Worm (Caenorhabditis elegans) whole organism, young adult: Measurements from ENCODE around the gene col-73.
A peak's percentile ranks its signal among the peaks of the same experiment; 100 is the strongest.

ENCODE experiments used
- B0035.1 ChIP-seq: sonication (generic microtip); optimal IDR thresholded peaks from 2 replicates; lab custom pipeline; 2016; ENCODE audit warnings: missing genetic modification characterization, mild to moderate bottlenecking, missing compliant biosample characterization, missing genotype, missing genetic modification reagents
- B0336.3 ChIP-seq: fragments of 200-800 bp; sonication (Bioruptor generic); IDR thresholded peaks from 2 replicates; pipeline ENCODE4 v1.3.6; 2022; ENCODE audit warnings: missing genetic modification characterization, missing compliant biosample characterization
- C06A6.2 ChIP-seq: fragments of 200-800 bp; sonication (Bioruptor generic); conservative IDR thresholded peaks from 2 replicates; pipeline ENCODE4 v1.3.6; 2022; ENCODE audit warnings: missing genetic modification characterization, missing compliant biosample characterization
- F10E7.11 ChIP-seq: sonication (generic microtip); optimal IDR thresholded peaks from 2 replicates; lab custom pipeline; 2017; ENCODE audit warnings: mild to moderate bottlenecking, missing genetic modification characterization, moderate library complexity, missing compliant biosample characterization
- F22D6.2 ChIP-seq: sonication (generic microtip); optimal IDR thresholded peaks from 2 replicates; lab custom pipeline; 2016; ENCODE audit warnings: mild to moderate bottlenecking, missing genetic modification characterization, missing compliant biosample characterization
- F33H1.4 ChIP-seq: fragments of 200-800 bp; sonication (Bioruptor generic); IDR thresholded peaks from 2 replicates; pipeline ENCODE4 v1.3.6; 2022; ENCODE audit warnings: missing genetic modification reagents, missing genetic modification characterization, missing compliant biosample characterization
- F37B4.10 ChIP-seq: fragments of 200-800 bp; sonication (Bioruptor generic); IDR thresholded peaks from 2 replicates; pipeline ENCODE4 v1.3.6; 2022; ENCODE audit warnings: missing genetic modification characterization, missing compliant biosample characterization
- F49E8.2 ChIP-seq: sonication (generic microtip); optimal IDR thresholded peaks from 3 replicates; lab custom pipeline; 2017; ENCODE audit warnings: missing genetic modification characterization, mild to moderate bottlenecking, missing compliant biosample characterization, antibody characterized with exemption, moderate library complexity; ENCODE audit not compliant: insufficient read depth
- F57A8.1 ChIP-seq: fragments of 200-800 bp; sonication (Bioruptor generic); optimal IDR thresholded peaks from 2 replicates; lab custom pipeline; 2018; ENCODE audit warnings: mild to moderate bottlenecking, missing genetic modification characterization, moderate library complexity, missing compliant biosample characterization
- F57C9.4 ChIP-seq: sonication (generic microtip); optimal IDR thresholded peaks from 2 replicates; lab custom pipeline; 2017; ENCODE audit warnings: mild to moderate bottlenecking, missing genetic modification characterization, missing compliant biosample characterization
- K12H6.12 ChIP-seq: fragments of 200-800 bp; sonication (Bioruptor generic); optimal IDR thresholded peaks from 2 replicates; lab custom pipeline; 2018; ENCODE audit warnings: mild to moderate bottlenecking, missing genetic modification characterization, missing compliant biosample characterization
- T26A5.8 ChIP-seq: sonication (generic microtip); optimal IDR thresholded peaks from 2 replicates; lab custom pipeline; 2016; ENCODE audit warnings: missing genetic modification characterization, missing compliant biosample characterization
- Y67H2A.10 ChIP-seq: fragments of 200-800 bp; sonication (Bioruptor generic); conservative IDR thresholded peaks from 2 replicates; pipeline ENCODE4 v1.3.6; 2022; ENCODE audit warnings: missing genetic modification reagents, missing genetic modification characterization, missing compliant biosample characterization
- Y79H2A.3 ChIP-seq: fragments of 200-800 bp; sonication (Bioruptor generic); conservative IDR thresholded peaks from 2 replicates; pipeline ENCODE4 v1.3.6; 2022; ENCODE audit warnings: missing genetic modification reagents, missing genetic modification characterization, missing compliant biosample characterization
- ZK185.1 ChIP-seq: sonication (generic microtip); optimal IDR thresholded peaks from 2 replicates; lab custom pipeline; 2016; ENCODE audit warnings: mild to moderate bottlenecking, missing genetic modification characterization, missing compliant biosample characterization; ENCODE audit not compliant: poor library complexity, severe bottlenecking
- akir-1 ChIP-seq: fragments of 200-800 bp; sonication (Bioruptor generic); optimal IDR thresholded peaks from 2 replicates; lab custom pipeline; 2018; ENCODE audit warnings: mild to moderate bottlenecking, missing genetic modification characterization, moderate library complexity, missing compliant biosample characterization
- ama-1 ChIP-seq, 3 experiments: fragments of 150-350 bp in 1 of 3; sonication (generic microtip) in 2 of 3; optimal IDR thresholded peaks; 2 replicates each; lab custom pipeline; 2014 to 2018; ENCODE audit warnings: missing biosample characterization in 2 of 3, missing genetic modification characterization in 2 of 3, missing genetic modification reagents in 2 of 3
- aptf-2 ChIP-seq: fragments of 200-800 bp; sonication (Bioruptor generic); conservative IDR thresholded peaks from 2 replicates; pipeline ENCODE4 v1.3.6; 2022; ENCODE audit warnings: missing genetic modification reagents, missing genetic modification characterization, missing compliant biosample characterization
- atf-7 ChIP-seq: sonication (generic microtip); optimal IDR thresholded peaks from 2 replicates; lab custom pipeline; 2017; ENCODE audit warnings: mild to moderate bottlenecking, missing genetic modification characterization, missing compliant biosample characterization
- ccch-3 ChIP-seq: fragments of 200-800 bp; sonication (Bioruptor generic); optimal IDR thresholded peaks from 2 replicates; lab custom pipeline; 2018; ENCODE audit warnings: mild to moderate bottlenecking, missing genetic modification characterization, missing compliant biosample characterization
- cebp-2 ChIP-seq: fragments of 200-800 bp; sonication (Bioruptor generic); IDR thresholded peaks from 2 replicates; pipeline ENCODE4 v1.3.6; 2022; ENCODE audit warnings: missing genetic modification characterization, missing compliant biosample characterization
- ceh-79 ChIP-seq: sonication (generic microtip); optimal IDR thresholded peaks from 2 replicates; lab custom pipeline; 2017; ENCODE audit warnings: mild to moderate bottlenecking, missing genetic modification characterization, missing compliant biosample characterization
- dpl-1 ChIP-seq: fragments of 150-350 bp; optimal IDR thresholded peaks from 2 replicates; lab custom pipeline; 2014; ENCODE audit warnings: missing biosample characterization, missing genetic modification reagents, missing genetic modification characterization
- efl-1 ChIP-seq: fragments of 150-350 bp; optimal IDR thresholded peaks from 2 replicates; lab custom pipeline; 2014; ENCODE audit warnings: missing biosample characterization, missing genetic modification reagents, missing genetic modification characterization
- egl-18 ChIP-seq: fragments of 200-800 bp; sonication (Bioruptor generic); IDR thresholded peaks from 2 replicates; pipeline ENCODE4 v1.3.6; 2022; ENCODE audit warnings: missing genetic modification reagents, missing genetic modification characterization, missing compliant biosample characterization
- ekl-4 ChIP-seq: fragments of 200-800 bp; sonication (Bioruptor generic); IDR thresholded peaks from 2 replicates; pipeline ENCODE4 v1.3.6; 2022; ENCODE audit warnings: missing genetic modification reagents, missing genetic modification characterization, missing compliant biosample characterization
- ets-4 ChIP-seq: fragments of 200-800 bp; sonication (Bioruptor generic); optimal IDR thresholded peaks from 2 replicates; lab custom pipeline; 2018; ENCODE audit warnings: mild to moderate bottlenecking, missing genetic modification characterization, missing compliant biosample characterization
- fkh-3 ChIP-seq: sonication (generic microtip); optimal IDR thresholded peaks from 2 replicates; lab custom pipeline; 2016; ENCODE audit warnings: mild to moderate bottlenecking, missing genetic modification characterization, missing compliant biosample characterization
- gei-17 ChIP-seq: fragments of 200-800 bp; sonication (Bioruptor generic); optimal IDR thresholded peaks from 2 replicates; lab custom pipeline; 2018; ENCODE audit warnings: mild to moderate bottlenecking, missing genetic modification characterization, missing compliant biosample characterization
- hlh-12 ChIP-seq: sonication (generic microtip); optimal IDR thresholded peaks from 2 replicates; lab custom pipeline; 2016; ENCODE audit warnings: missing genetic modification characterization, missing compliant biosample characterization
- hmg-1.2 ChIP-seq: fragments of 200-800 bp; sonication (Bioruptor generic); IDR thresholded peaks from 2 replicates; pipeline ENCODE4 v1.3.6; 2022; ENCODE audit warnings: missing genetic modification reagents, missing genetic modification characterization, missing compliant biosample characterization
- lin-54 ChIP-seq: fragments of 200-800 bp; sonication (Bioruptor generic); optimal IDR thresholded peaks from 2 replicates; lab custom pipeline; 2018; ENCODE audit warnings: mild to moderate bottlenecking, missing genetic modification characterization, missing compliant biosample characterization
- lsl-1 ChIP-seq: fragments of 200-800 bp; sonication (Bioruptor generic); optimal IDR thresholded peaks from 2 replicates; lab custom pipeline; 2018; ENCODE audit warnings: mild to moderate bottlenecking, missing genetic modification characterization, moderate library complexity, missing compliant biosample characterization
- lsy-27 ChIP-seq: sonication (generic microtip); optimal IDR thresholded peaks from 2 replicates; lab custom pipeline; 2017; ENCODE audit warnings: missing genetic modification characterization, mild to moderate bottlenecking, missing compliant biosample characterization, antibody characterized with exemption, missing genotype, borderline replicate concordance; ENCODE audit not compliant: insufficient read depth
- madf-3 ChIP-seq: fragments of 200-800 bp; sonication (Bioruptor generic); IDR thresholded peaks from 2 replicates; pipeline ENCODE4 v1.3.6; 2022; ENCODE audit warnings: missing genetic modification reagents, missing genetic modification characterization, missing compliant biosample characterization
- madf-6 ChIP-seq: fragments of 200-800 bp; sonication (Bioruptor generic); IDR thresholded peaks from 2 replicates; pipeline ENCODE4 v1.3.6; 2022; ENCODE audit warnings: missing genetic modification reagents, missing genetic modification characterization, missing compliant biosample characterization
- mes-4 ChIP-seq: sonication (generic microtip); optimal IDR thresholded peaks from 2 replicates; lab custom pipeline; 2016; ENCODE audit warnings: missing genotype, missing genetic modification characterization, missing compliant biosample characterization
- nfyb-1 ChIP-seq: fragments of 200-800 bp; sonication (Bioruptor generic); IDR thresholded peaks from 2 replicates; pipeline ENCODE4 v1.3.6; 2022; ENCODE audit warnings: missing genetic modification reagents, missing genetic modification characterization, missing compliant biosample characterization
- nhr-27 ChIP-seq: fragments of 200-800 bp; sonication (Bioruptor generic); optimal IDR thresholded peaks from 2 replicates; lab custom pipeline; 2018; ENCODE audit warnings: mild to moderate bottlenecking, missing genetic modification characterization, moderate library complexity, missing compliant biosample characterization
- nhr-80 ChIP-seq: sonication (generic microtip); optimal IDR thresholded peaks from 2 replicates; lab custom pipeline; 2016; ENCODE audit warnings: missing genetic modification characterization, missing compliant biosample characterization
- sdz-38 ChIP-seq: sonication (generic microtip); optimal IDR thresholded peaks from 2 replicates; lab custom pipeline; 2016; ENCODE audit warnings: missing genotype, missing genetic modification characterization, missing compliant biosample characterization
- somi-1 ChIP-seq: fragments of 200-800 bp; sonication (Bioruptor generic); optimal IDR thresholded peaks from 2 replicates; lab custom pipeline; 2018; ENCODE audit warnings: mild to moderate bottlenecking, missing genetic modification characterization, missing compliant biosample characterization
- tbx-9 ChIP-seq: sonication (generic microtip); optimal IDR thresholded peaks from 2 replicates; lab custom pipeline; 2016; ENCODE audit warnings: borderline replicate concordance, missing genetic modification characterization, inconsistent platforms, missing compliant biosample characterization
- tlf-1 ChIP-seq: fragments of 200-800 bp; sonication (Bioruptor generic); optimal IDR thresholded peaks from 2 replicates; lab custom pipeline; 2018; ENCODE audit warnings: mild to moderate bottlenecking, missing genetic modification characterization, missing compliant biosample characterization
- unc-130 ChIP-seq: sonication (generic microtip); optimal IDR thresholded peaks from 2 replicates; lab custom pipeline; 2016; ENCODE audit warnings: missing genetic modification reagents, missing genetic modification characterization, missing compliant biosample characterization
- zfh-2 ChIP-seq: fragments of 200-800 bp; sonication (Bioruptor generic); conservative IDR thresholded peaks from 2 replicates; pipeline ENCODE4 v1.3.6; 2022; ENCODE audit warnings: missing genetic modification reagents, missing genetic modification characterization, missing compliant biosample characterization
- zim-3 ChIP-seq: sonication (generic microtip); optimal IDR thresholded peaks from 2 replicates; lab custom pipeline; 2017; ENCODE audit warnings: mild to moderate bottlenecking, missing genetic modification characterization, moderate library complexity, missing compliant biosample characterization
- ztf-18 ChIP-seq: sonication (generic microtip); optimal IDR thresholded peaks from 2 replicates; lab custom pipeline; 2016; ENCODE audit warnings: missing genotype, mild to moderate bottlenecking, missing genetic modification characterization, missing compliant biosample characterization
- ztf-28 ChIP-seq: fragments of 200-800 bp; sonication (Bioruptor generic); IDR thresholded peaks from 2 replicates; pipeline ENCODE4 v1.3.6; 2022; ENCODE audit warnings: missing genetic modification reagents, missing genetic modification characterization, missing compliant biosample characterization

The col-73 gene

ce11 chrII:4857873-4858364 is 15.0 kb downstream of the col-73 start, which contains the start of gene F11G11.5 (continued):
- TF ChIP-seq F49E8.2 (tag; lab: Kevin White, UChicago) (no peak), F33H1.4 (GFP tag; lab: Robert Waterston, UW) (no peak), nfyb-1 (GFP tag; lab: Robert Waterston, UW) (peak; percentile 75; the same call in 1 of the 2 replicates), somi-1 (GFP tag; lab: Kevin White, UChicago) (no peak), aptf-2 (GFP tag; lab: Robert Waterston, UW) (no peak), ztf-18 (no peak), ets-4 (GFP tag; lab: Kevin White, UChicago) (no peak), F57C9.4 (tag; lab: Kevin White, UChicago) (no peak), K12H6.12 (tag; lab: Kevin White, UChicago) (no peak), dpl-1 (GFP tag; lab: Kevin White, UChicago) (no peak), nhr-80 (no peak), gei-17 (GFP tag; lab: Kevin White, UChicago) (no peak), sdz-38 (tag; lab: Kevin White, UChicago) (no peak), F22D6.2 (tag; lab: Kevin White, UChicago) (no peak), ztf-28 (GFP tag; lab: Robert Waterston, UW) (0 out of 2 replicates have a peak, but pooled peaks have one; percentile 16), nhr-27 (tag; lab: Kevin White, UChicago) (no peak), tlf-1 (GFP tag; lab: Kevin White, UChicago) (peak; percentile 16), akir-1 (GFP tag; lab: Kevin White, UChicago) (no peak), ekl-4 (GFP tag; lab: Robert Waterston, UW) (peak; percentile 35; the same call in 1 of the 2 replicates), T26A5.8 (tag; lab: Kevin White, UChicago) (no peak), hmg-1.2 (GFP tag; lab: Robert Waterston, UW) (0 out of 2 replicates have a peak, but pooled peaks have one; percentile 13), madf-3 (GFP tag; lab: Robert Waterston, UW) (0 out of 2 replicates have a peak, but pooled peaks have one; percentile 3), lsl-1 (GFP tag; lab: Kevin White, UChicago) (no peak), atf-7 (tag; lab: Kevin White, UChicago) (peak; percentile 8), egl-18 (no peak), lsy-27 (tag; lab: Kevin White, UChicago) (no peak), F10E7.11 (tag; lab: Kevin White, UChicago) (no peak), Y67H2A.10 (GFP tag; lab: Robert Waterston, UW) (no peak), lin-54 (GFP tag; lab: Kevin White, UChicago) (no peak), fkh-3 (peak; percentile 40), tbx-9 (no peak), Y79H2A.3 (GFP tag; lab: Robert Waterston, UW) (no peak), zim-3 (tag; lab: Kevin White, UChicago) (no peak), mes-4 (no peak), F57A8.1 (GFP tag; lab: Kevin White, UChicago) (no peak), B0035.1 (tag; lab: Kevin White, UChicago) (no peak), madf-6 (GFP tag; lab: Robert Waterston, UW) (0 out of 2 replicates have a peak, but pooled peaks have one; percentile 22), C06A6.2 (no peak), unc-130 (no peak), ceh-79 (tag; lab: Kevin White, UChicago) (no peak), B0336.3 (peak; percentile 59; the same call in 1 of the 2 replicates), hlh-12 (no peak), zfh-2 (peak; percentile 86), ZK185.1 (no peak), ama-1 (optimal IDR thresholded peaks at IDR 0.05; lab: Kevin White, UChicago) (peak; percentile 7), ama-1 (GFP tag; optimal IDR thresholded peaks at IDR 0.05; lab: Kevin White, UChicago) (no peak), efl-1 (GFP tag; lab: Kevin White, UChicago) (no peak), cebp-2 (0 out of 2 replicates have a peak, but pooled peaks have one; percentile 47), ccch-3 (GFP tag; lab: Kevin White, UChicago) (no peak), F37B4.10 (GFP tag; lab: Robert Waterston, UW) (no peak)
